Fruit fly (Drosophila melanogaster) Kc167 (cell line): ENCODE results near the gene CG9592.

Experiments
- Sin3A ChIP-seq: fragments of >200 bp; optimal IDR thresholded peaks from 2 replicates; lab custom pipeline; 2018; ENCODE audit warnings: missing external identifiers
- insv ChIP-seq: fragments of >200 bp; optimal IDR thresholded peaks from 3 replicates; lab custom pipeline; 2018; ENCODE audit warnings: missing external identifiers
- ttk ChIP-seq: sonication (Bioruptor generic); optimal IDR thresholded peaks from 2 replicates; lab custom pipeline; 2017; ENCODE audit warnings: missing external identifiers

dm6 chr3L:14552925-14553239, 35.3 kb downstream of the CG9592 start:
- TF ChIP-seq Sin3A (lab: Kevin White, UChicago), result no peak
- no peak for TF ChIP-seq insv (lab: Kevin White, UChicago)
- no peak for TF ChIP-seq ttk
